Fruit fly (Drosophila melanogaster) whole organism, embryonic: Measurements from ENCODE around the gene corn.

Experiments
- CG10654 ChIP-seq: fragments of 200-800 bp; sonication (Bioruptor generic); optimal IDR thresholded peaks from 2 replicates; lab custom pipeline; 2016; ENCODE audit warnings: missing biosample characterization, missing genetic modification characterization
- CG11085 ChIP-seq: fragments of 200-800 bp; sonication (Bioruptor generic); IDR thresholded peaks from 2 replicates; pipeline ENCODE4 v1.3.6; 2022; ENCODE audit warnings: missing biosample characterization, missing genetic modification characterization
- CG15073 ChIP-seq: fragments of 200-800 bp; sonication (Bioruptor generic); optimal IDR thresholded peaks from 2 replicates; lab custom pipeline; 2016; ENCODE audit warnings: missing biosample characterization, missing genetic modification characterization
- CG15479 ChIP-seq: fragments of 200-800 bp; sonication (Bioruptor generic); optimal IDR thresholded peaks from 3 replicates; lab custom pipeline; 2019; ENCODE audit warnings: missing biosample characterization, mild to moderate bottlenecking, missing genetic modification characterization, moderate library complexity
- CG17186 ChIP-seq: fragments of 200-800 bp; sonication (Bioruptor generic); optimal IDR thresholded peaks from 3 replicates; lab custom pipeline; 2017; ENCODE audit warnings: missing biosample characterization, missing genetic modification reagents, missing genetic modification characterization
- CG17568 ChIP-seq: fragments of 200-800 bp; sonication (Bioruptor generic); optimal IDR thresholded peaks from 2 replicates; lab custom pipeline; 2018; ENCODE audit warnings: missing biosample characterization, mild to moderate bottlenecking, missing genetic modification characterization, moderate library complexity
- CG2889 ChIP-seq: fragments of 200-800 bp; sonication (Bioruptor generic); IDR thresholded peaks from 3 replicates; pipeline ENCODE4 v1.3.6; 2022; ENCODE audit warnings: missing biosample characterization, missing genetic modification characterization
- CG32772 ChIP-seq: fragments of 200-800 bp; sonication (Bioruptor generic); IDR thresholded peaks from 2 replicates; pipeline ENCODE4 v1.3.6; 2022; ENCODE audit warnings: missing biosample characterization, missing genetic modification characterization
- CG34224 ChIP-seq: fragments of 200-800 bp; sonication (Bioruptor generic); IDR thresholded peaks from 3 replicates; pipeline ENCODE4 v1.3.6; 2022; ENCODE audit warnings: missing biosample characterization, missing genetic modification characterization; ENCODE audit not compliant: partially characterized antibody
- CG34422 ChIP-seq: fragments of 200-800 bp; sonication (Bioruptor generic); IDR thresholded peaks from 3 replicates; pipeline ENCODE4 v1.3.6; 2022; ENCODE audit warnings: missing biosample characterization, missing genetic modification characterization
- CG3995 ChIP-seq: fragments of 200-800 bp; sonication (Bioruptor generic); optimal IDR thresholded peaks from 3 replicates; lab custom pipeline; 2016; ENCODE audit warnings: missing biosample characterization, missing genetic modification characterization
- CG42726 ChIP-seq: fragments of 200-800 bp; sonication (Bioruptor generic); IDR thresholded peaks from 2 replicates; pipeline ENCODE4 v1.3.6; 2022; ENCODE audit warnings: missing biosample characterization, missing genetic modification characterization; ENCODE audit not compliant: partially characterized antibody
- CG5953 ChIP-seq: fragments of 200-800 bp; sonication (Bioruptor generic); IDR thresholded peaks from 2 replicates; pipeline ENCODE4 v1.3.6; 2022; ENCODE audit warnings: missing biosample characterization, missing genetic modification characterization
- CG6689 ChIP-seq: fragments of 200-800 bp; sonication (Bioruptor generic); IDR thresholded peaks from 2 replicates; pipeline ENCODE4 v1.3.6; 2022; ENCODE audit warnings: missing biosample characterization, missing genetic modification characterization
- CG6854 ChIP-seq: fragments of 200-800 bp; sonication (Bioruptor generic); optimal IDR thresholded peaks from 3 replicates; lab custom pipeline; 2017; ENCODE audit warnings: missing biosample characterization, mild to moderate bottlenecking, missing genetic modification characterization
- CG7963 ChIP-seq: fragments of 200-800 bp; sonication (Bioruptor generic); IDR thresholded peaks from 3 replicates; pipeline ENCODE4 v1.3.6; 2022; ENCODE audit warnings: missing biosample characterization, missing genetic modification characterization; ENCODE audit not compliant: partially characterized antibody
- CG8290 ChIP-seq, 3 experiments: fragments of 200-800 bp; sonication (Bioruptor generic); optimal IDR thresholded peaks; 2 replicates each; lab custom pipeline; 2016 to 2019; ENCODE audit warnings: missing biosample characterization in 3 of 3, missing genetic modification characterization in 3 of 3, mild to moderate bottlenecking in 2 of 3, moderate library complexity in 1 of 3
- CG8944 ChIP-seq: fragments of 200-800 bp; sonication (Bioruptor generic); optimal IDR thresholded peaks from 3 replicates; lab custom pipeline; 2016; ENCODE audit warnings: missing biosample characterization, missing genetic modification characterization
- Dll ChIP-seq: fragments of 200-800 bp; sonication (Bioruptor generic); IDR thresholded peaks from 4 replicates; pipeline ENCODE4 v1.3.6; 2022; ENCODE audit warnings: missing biosample characterization, missing genetic modification characterization; ENCODE audit not compliant: partially characterized antibody
- Doc2 ChIP-seq: fragments of 200-800 bp; sonication (Bioruptor generic); IDR thresholded peaks from 2 replicates; pipeline ENCODE4 v1.3.6; 2022; ENCODE audit warnings: missing biosample characterization, missing genetic modification characterization
- Doc3 ChIP-seq: fragments of 200-800 bp; sonication (Bioruptor generic); IDR thresholded peaks from 3 replicates; pipeline ENCODE4 v1.3.6; 2022; ENCODE audit warnings: missing biosample characterization, missing genetic modification characterization; ENCODE audit not compliant: partially characterized antibody
- Ets65A ChIP-seq: fragments of 200-800 bp; sonication (Bioruptor generic); peaks from one replicate; lab custom pipeline; 2016; ENCODE audit warnings: missing biosample characterization, missing genetic modification characterization
- HLHmδ ChIP-seq: fragments of 200-800 bp; sonication (Bioruptor generic); optimal IDR thresholded peaks from 2 replicates; lab custom pipeline; 2018; ENCODE audit warnings: missing biosample characterization, mild to moderate bottlenecking, missing genetic modification characterization, moderate library complexity
- Hr39 ChIP-seq: fragments of >200 bp; optimal IDR thresholded peaks from 2 replicates; lab custom pipeline; 2017
- Med ChIP-seq: fragments of 200-800 bp; sonication (Bioruptor generic); peaks from one replicate; lab custom pipeline; 2016; ENCODE audit warnings: missing biosample characterization, missing genetic modification characterization, mild to moderate bottlenecking, inconsistent platforms, moderate library complexity
- Scr ChIP-seq: fragments of 200-800 bp; sonication (Bioruptor generic); IDR thresholded peaks from 2 replicates; pipeline ENCODE4 v1.3.6; 2022; ENCODE audit warnings: missing biosample characterization, missing genetic modification characterization; ENCODE audit not compliant: partially characterized antibody
- Side ChIP-seq: fragments of 200-800 bp; sonication (Bioruptor generic); optimal IDR thresholded peaks from 2 replicates; lab custom pipeline; 2016; ENCODE audit warnings: missing biosample characterization, missing genetic modification characterization
- amos ChIP-seq: fragments of 200-800 bp; sonication (Bioruptor generic); IDR thresholded peaks from 2 replicates; pipeline ENCODE4 v1.3.6; 2022; ENCODE audit warnings: missing biosample characterization, missing genetic modification characterization; ENCODE audit not compliant: partially characterized antibody
- ato ChIP-seq: fragments of 200-800 bp; sonication (Bioruptor generic); IDR thresholded peaks from 2 replicates; pipeline ENCODE4 v1.3.6; 2022; ENCODE audit warnings: missing biosample characterization, missing genetic modification characterization; ENCODE audit not compliant: partially characterized antibody
- br ChIP-seq: fragments of >200 bp; optimal IDR thresholded peaks from 2 replicates; lab custom pipeline; 2017
- caup ChIP-seq: fragments of 200-800 bp; sonication (Bioruptor generic); optimal IDR thresholded peaks from 3 replicates; lab custom pipeline; 2017; ENCODE audit warnings: missing biosample characterization, mild to moderate bottlenecking, missing genetic modification characterization, moderate library complexity; ENCODE audit not compliant: severe bottlenecking
- chm ChIP-seq: fragments of 200-800 bp; sonication (Bioruptor generic); IDR thresholded peaks from 2 replicates; pipeline ENCODE4 v1.3.6; 2022; ENCODE audit warnings: missing biosample characterization, missing genetic modification characterization
- dysf ChIP-seq: fragments of 200-800 bp; sonication (Bioruptor generic); IDR thresholded peaks from 3 replicates; pipeline ENCODE4 v1.3.6; 2022; ENCODE audit warnings: missing biosample characterization, missing genetic modification characterization
- fd64A ChIP-seq: fragments of 200-800 bp; sonication (Bioruptor generic); optimal IDR thresholded peaks from 3 replicates; lab custom pipeline; 2018; ENCODE audit warnings: missing biosample characterization, mild to moderate bottlenecking, missing genetic modification characterization
- hbn ChIP-seq: fragments of 200-800 bp; sonication (Bioruptor generic); IDR thresholded peaks from 2 replicates; pipeline ENCODE4 v1.3.6; 2022; ENCODE audit warnings: missing biosample characterization, missing genetic modification characterization; ENCODE audit not compliant: partially characterized antibody
- knrl ChIP-seq: fragments of 200-800 bp; sonication (Bioruptor generic); IDR thresholded peaks from 3 replicates; pipeline ENCODE4 v1.3.6; 2022; ENCODE audit warnings: missing biosample characterization, missing genetic modification characterization; ENCODE audit not compliant: partially characterized antibody
- mld ChIP-seq: fragments of 200-800 bp; sonication (Bioruptor generic); IDR thresholded peaks from 3 replicates; pipeline ENCODE4 v1.3.6; 2022; ENCODE audit warnings: missing biosample characterization, missing genetic modification characterization; ENCODE audit not compliant: partially characterized antibody
- nerfin-2 ChIP-seq: fragments of 200-800 bp; sonication (Bioruptor generic); IDR thresholded peaks from 2 replicates; pipeline ENCODE4 v1.3.6; 2022; ENCODE audit warnings: missing biosample characterization, missing genetic modification characterization; ENCODE audit not compliant: partially characterized antibody
- phol ChIP-seq: fragments of 200-800 bp; sonication (Bioruptor generic); optimal IDR thresholded peaks from 3 replicates; lab custom pipeline; 2018; ENCODE audit warnings: missing biosample characterization, mild to moderate bottlenecking, missing genetic modification characterization, moderate library complexity
- pzg ChIP-seq: fragments of 200-800 bp; sonication (Bioruptor generic); optimal IDR thresholded peaks from 3 replicates; lab custom pipeline; 2018; ENCODE audit warnings: missing biosample characterization, mild to moderate bottlenecking, missing genetic modification characterization, moderate library complexity
- ranshi ChIP-seq: fragments of 200-800 bp; sonication (Bioruptor generic); IDR thresholded peaks from 2 replicates; pipeline ENCODE4 v1.3.6; 2022; ENCODE audit warnings: missing biosample characterization, missing genetic modification characterization
- sens-2 ChIP-seq: fragments of 200-800 bp; sonication (Bioruptor generic); IDR thresholded peaks from 2 replicates; pipeline ENCODE4 v1.3.6; 2022; ENCODE audit warnings: missing biosample characterization, missing genetic modification characterization
- slbo ChIP-seq: fragments of 200-800 bp; sonication (Bioruptor generic); IDR thresholded peaks from 2 replicates; pipeline ENCODE4 v1.3.6; 2022; ENCODE audit warnings: missing biosample characterization, missing genetic modification characterization
- sob ChIP-seq: fragments of 200-800 bp; sonication (Bioruptor generic); IDR thresholded peaks from 2 replicates; pipeline ENCODE4 v1.3.6; 2022; ENCODE audit warnings: missing biosample characterization, missing genetic modification characterization
- tll ChIP-seq, 2 experiments: fragments of 200-800 bp in 1 of 2; fragments of >200 bp in 1 of 2; sonication (Bioruptor generic) in 1 of 2; optimal IDR thresholded peaks; 2 replicates each; lab custom pipeline; 2017 to 2019; ENCODE audit warnings: missing biosample characterization in 2 of 2, missing genetic modification characterization in 2 of 2, mild to moderate bottlenecking in 1 of 2, moderate library complexity in 1 of 2
- tna ChIP-seq: fragments of 200-800 bp; sonication (Bioruptor generic); IDR thresholded peaks from 2 replicates; pipeline ENCODE4 v1.3.6; 2022; ENCODE audit warnings: missing biosample characterization, missing genetic modification characterization; ENCODE audit not compliant: partially characterized antibody
- ttk ChIP-seq: fragments of 200-800 bp; sonication (Bioruptor generic); IDR thresholded peaks from 2 replicates; pipeline ENCODE4 v2.1.2; 2022; ENCODE audit warnings: missing biosample characterization, missing genetic modification characterization
- unc-4 ChIP-seq: fragments of 200-800 bp; sonication (Bioruptor generic); IDR thresholded peaks from 2 replicates; pipeline ENCODE4 v1.3.6; 2022; ENCODE audit warnings: missing biosample characterization, missing genetic modification characterization; ENCODE audit not compliant: partially characterized antibody
- vvl ChIP-seq: fragments of 200-800 bp; sonication (Bioruptor generic); IDR thresholded peaks from 2 replicates; pipeline ENCODE4 v1.3.6; 2022; ENCODE audit warnings: missing biosample characterization, missing genetic modification characterization

Gene corn

DNA sequence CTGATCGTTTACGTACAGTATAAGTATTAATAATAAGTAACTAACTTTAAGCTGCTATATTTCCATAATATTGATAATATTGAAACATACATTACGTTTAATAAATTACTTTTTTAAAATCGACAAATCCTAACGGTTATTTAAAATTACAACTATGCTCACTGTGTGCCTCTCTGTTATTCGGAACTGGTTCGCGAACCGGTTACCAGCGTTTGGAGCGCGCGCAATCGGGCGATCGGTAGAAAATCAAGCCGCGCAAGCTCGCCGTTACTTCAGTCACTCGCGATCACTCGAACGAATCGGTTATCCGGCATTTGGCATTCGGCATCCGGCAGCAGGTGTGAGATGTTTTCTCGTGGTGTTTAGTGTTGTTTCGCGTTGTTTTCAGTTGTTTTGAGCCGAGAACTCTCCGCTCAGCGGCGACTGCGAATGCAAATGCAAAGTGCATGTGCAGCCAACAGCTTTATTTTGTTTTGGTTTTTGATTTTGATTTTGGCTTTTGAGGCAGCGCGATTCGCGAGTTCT is 62.3 kb downstream of the corn start, which contains the start of gene form3 (continued):
- TF ChIP-seq sens-2 (GFP tag; lab: Robert Waterston, UW) (no peak), CG32772 (no peak), br (lab: Kevin White, UChicago) (no peak), CG6854 (no peak), CG8290 (GFP tag; optimal IDR thresholded peaks at IDR 0.05; lab: Kevin White, UChicago) (no peak), CG8290 (tag; optimal IDR thresholded peaks at IDR 0.05; lab: Kevin White, UChicago) (peak in 1 of 2 experiments; percentile 39), Hr39 (lab: Kevin White, UChicago) (no peak), ranshi (GFP tag; lab: Robert Waterston, UW) (peak; percentile 21; the same call in 1 of the 2 replicates), CG7963 (no peak), tna (GFP tag; lab: Robert Waterston, UW) (peak; percentile 45; the same call in 1 of the 2 replicates), sob (GFP tag; lab: Robert Waterston, UW) (peak; percentile 24; the same call in 1 of the 2 replicates), CG10654 (no peak), caup (GFP tag; lab: Kevin White, UChicago) (no peak), CG42726 (peak; percentile 63; the same call in 1 of the 2 replicates), slbo (GFP tag; lab: Robert Waterston, UW) (peak; percentile 25; the same call in 1 of the 2 replicates), Med (GFP tag; lab: Kevin White, UChicago) (peak; percentile 70), CG17186 (no peak), CG5953 (peak; percentile 18; the same call in 1 of the 2 replicates), dysf (GFP tag; lab: Robert Waterston, UW) (0 out of 3 replicates have a peak, but pooled peaks have one; percentile 33), CG17568 (GFP tag; lab: Kevin White, UChicago) (no peak), CG3995 (peak; percentile 82), chm (GFP tag; lab: Robert Waterston, UW) (peak; percentile 50; the same call in 1 of the 2 replicates), vvl (GFP tag; lab: Robert Waterston, UW) (peak; percentile 47), HLHmδ (no peak)

DNA sequence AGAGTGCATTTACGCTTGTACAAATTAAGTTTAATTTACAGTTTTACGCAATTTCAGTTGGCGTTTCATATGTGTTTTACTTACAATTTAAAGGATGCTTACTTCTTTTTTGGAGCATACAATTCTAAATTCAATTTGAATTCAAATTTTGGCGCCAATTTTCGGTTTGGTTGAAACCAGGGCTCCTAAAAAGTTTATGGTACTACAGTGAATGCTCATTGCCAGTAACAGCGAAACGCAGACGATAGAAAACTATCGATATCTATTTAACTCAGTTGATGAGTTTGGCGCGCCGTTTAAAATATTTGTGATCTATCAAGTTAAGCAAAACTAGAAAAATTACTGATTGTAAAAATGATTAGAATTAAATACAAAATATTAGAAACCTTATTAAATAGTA is 62.9 kb downstream of the corn start:
- TF ChIP-seq CG15073 (GFP tag; lab: Kevin White, UChicago): no peak
- peak; percentile 44; the same call in 1 of the 2 replicates for TF ChIP-seq hbn (GFP tag; lab: Robert Waterston, UW)
- peak; percentile 71 for TF ChIP-seq amos
- TF ChIP-seq Scr (GFP tag; lab: Robert Waterston, UW): peak; percentile 67
- TF ChIP-seq CG34224 (GFP tag; lab: Robert Waterston, UW): peak; percentile 56
- no peak for TF ChIP-seq tll (GFP tag; optimal IDR thresholded peaks at IDR 0.05; lab: Kevin White, UChicago)
- peak; percentile 47 for TF ChIP-seq nerfin-2 (GFP tag; lab: Robert Waterston, UW)
- peak; percentile 63 for TF ChIP-seq knrl (GFP tag; lab: Robert Waterston, UW)
- no peak for TF ChIP-seq CG6689 (GFP tag; lab: Robert Waterston, UW)
- peak; percentile 57; the same call in 2 of the 3 replicates for TF ChIP-seq Doc3 (GFP tag; lab: Robert Waterston, UW)
- no peak for TF ChIP-seq CG8944 (GFP tag; lab: Kevin White, UChicago)
- TF ChIP-seq CG34422 (GFP tag; lab: Robert Waterston, UW): no peak
- TF ChIP-seq ato: peak; percentile 58; the same call in 1 of the 2 replicates
- TF ChIP-seq fd64A (GFP tag; lab: Kevin White, UChicago): no peak
- no peak for TF ChIP-seq phol (tag; lab: Kevin White, UChicago)
- peak; percentile 69 for TF ChIP-seq Dll (GFP tag; lab: Robert Waterston, UW)
- TF ChIP-seq unc-4 (GFP tag; lab: Robert Waterston, UW): peak; percentile 67
- TF ChIP-seq CG2889: no peak
- no peak for TF ChIP-seq CG15479
- no peak for TF ChIP-seq CG11085 (GFP tag; lab: Robert Waterston, UW)
- TF ChIP-seq pzg (GFP tag; lab: Kevin White, UChicago): peak; percentile 24
- peak; percentile 51; the same call in 1 of the 3 replicates for TF ChIP-seq mld
- TF ChIP-seq Ets65A (GFP tag; lab: Kevin White, UChicago): no peak
- peak; percentile 55 for TF ChIP-seq tna (GFP tag; lab: Robert Waterston, UW)
- peak; percentile 56 for TF ChIP-seq vvl (GFP tag; lab: Robert Waterston, UW)
- no peak for TF ChIP-seq ttk (GFP tag; lab: Robert Waterston, UW)
- TF ChIP-seq Side (GFP tag; lab: Kevin White, UChicago): no peak
- TF ChIP-seq Doc2 (GFP tag; lab: Robert Waterston, UW): no peak
